Worm (Caenorhabditis elegans) whole organism, L2 larva: Measurements from ENCODE around the gene F10D7.3.

Source experiments
- R02D3.7 ChIP-seq: fragments of 150-350 bp; optimal IDR thresholded peaks from 2 replicates; lab custom pipeline; 2014; ENCODE audit warnings: missing biosample characterization, missing genetic modification characterization
- Y55F3AM.14 ChIP-seq: fragments of 200-800 bp; sonication (Bioruptor generic); optimal IDR thresholded peaks from 2 replicates; lab custom pipeline; 2018; ENCODE audit warnings: mild to moderate bottlenecking, missing genetic modification characterization, missing compliant biosample characterization
- ZK546.5 ChIP-seq: sonication (generic microtip); optimal IDR thresholded peaks from 2 replicates; lab custom pipeline; 2017; ENCODE audit warnings: missing biosample characterization, missing genetic modification characterization
- aly-2 ChIP-seq: fragments of 150-350 bp; optimal IDR thresholded peaks from 2 replicates; lab custom pipeline; 2014; ENCODE audit warnings: missing biosample characterization, missing genetic modification characterization
- ama-1 ChIP-seq: fragments of 150-350 bp; optimal IDR thresholded peaks from 2 replicates; lab custom pipeline; 2018; ENCODE audit warnings: inconsistent platforms
- blmp-1 ChIP-seq: sonication (generic microtip); optimal IDR thresholded peaks from 2 replicates; lab custom pipeline; 2017; ENCODE audit warnings: missing genetic modification characterization, mild to moderate bottlenecking, missing compliant biosample characterization, antibody characterized with exemption, moderate library complexity; ENCODE audit not compliant: insufficient read depth
- ceh-16 ChIP-seq: fragments of 150-350 bp; optimal IDR thresholded peaks from 2 replicates; lab custom pipeline; 2014; ENCODE audit warnings: missing biosample characterization, missing genetic modification characterization
- ceh-82 ChIP-seq: fragments of 150-350 bp; optimal IDR thresholded peaks from 2 replicates; lab custom pipeline; 2014; ENCODE audit warnings: missing biosample characterization, missing genetic modification characterization
- crh-2 ChIP-seq: sonication (generic microtip); optimal IDR thresholded peaks from 2 replicates; lab custom pipeline; 2017; ENCODE audit warnings: missing biosample characterization, missing genetic modification characterization
- egl-27 ChIP-seq: sonication (generic microtip); optimal IDR thresholded peaks from 3 replicates; lab custom pipeline; 2017; ENCODE audit warnings: missing biosample characterization, missing genetic modification reagents, missing genetic modification characterization
- elt-3 ChIP-seq: sonication (generic microtip); optimal IDR thresholded peaks from 2 replicates; lab custom pipeline; 2017; ENCODE audit warnings: missing biosample characterization, missing genetic modification characterization
- fos-1 ChIP-seq: fragments of 150-350 bp; optimal IDR thresholded peaks from 2 replicates; lab custom pipeline; 2014; ENCODE audit warnings: missing biosample characterization, missing genetic modification characterization
- gmeb-1 ChIP-seq: fragments of 150-350 bp; optimal IDR thresholded peaks from 2 replicates; lab custom pipeline; 2014; ENCODE audit warnings: missing biosample characterization, missing genetic modification characterization
- lin-39 ChIP-seq: fragments of 150-350 bp; optimal IDR thresholded peaks from 2 replicates; lab custom pipeline; 2014; ENCODE audit warnings: missing biosample characterization, missing genetic modification reagents, missing genetic modification characterization
- lsy-2 ChIP-seq, 2 experiments: fragments of 150-350 bp in 1 of 2; sonication (generic microtip) in 1 of 2; optimal IDR thresholded peaks; 2 replicates each; lab custom pipeline; 2014 to 2017; ENCODE audit warnings: missing biosample characterization in 2 of 2, missing genetic modification characterization in 2 of 2
- mab-5 ChIP-seq: fragments of 150-350 bp; optimal IDR thresholded peaks from 2 replicates; lab custom pipeline; 2014; ENCODE audit warnings: missing biosample characterization, missing genetic modification characterization
- mdl-1 ChIP-seq, 2 experiments: fragments of 150-350 bp in 1 of 2; sonication (generic microtip) in 1 of 2; optimal IDR thresholded peaks; 2 replicates each; lab custom pipeline; 2017; ENCODE audit warnings: missing biosample characterization in 2 of 2, missing genetic modification characterization in 2 of 2
- nhr-10 ChIP-seq: sonication (generic microtip); optimal IDR thresholded peaks from 2 replicates; lab custom pipeline; 2017; ENCODE audit warnings: missing biosample characterization, missing genetic modification characterization
- nhr-11 ChIP-seq: fragments of 150-350 bp; optimal IDR thresholded peaks from 2 replicates; lab custom pipeline; 2014; ENCODE audit warnings: missing biosample characterization, missing genetic modification characterization
- nhr-129 ChIP-seq: fragments of 150-350 bp; optimal IDR thresholded peaks from 2 replicates; lab custom pipeline; 2014; ENCODE audit warnings: missing biosample characterization, missing genetic modification characterization
- nhr-21 ChIP-seq: fragments of 150-350 bp; optimal IDR thresholded peaks from 2 replicates; lab custom pipeline; 2014; ENCODE audit warnings: missing biosample characterization, missing genetic modification characterization
- nhr-237 ChIP-seq: fragments of 150-350 bp; optimal IDR thresholded peaks from 2 replicates; lab custom pipeline; 2014; ENCODE audit warnings: missing biosample characterization, missing genetic modification characterization
- nhr-25 ChIP-seq: fragments of 150-350 bp; sonication (generic microtip); optimal IDR thresholded peaks from 3 replicates; lab custom pipeline; 2014; ENCODE audit warnings: missing biosample characterization, missing genetic modification characterization
- nhr-6 ChIP-seq: fragments of 150-350 bp; optimal IDR thresholded peaks from 2 replicates; lab custom pipeline; 2014; ENCODE audit warnings: missing biosample characterization, missing genetic modification characterization
- nhr-77 ChIP-seq: fragments of 150-350 bp; optimal IDR thresholded peaks from 2 replicates; lab custom pipeline; 2014; ENCODE audit warnings: missing biosample characterization, missing genetic modification characterization
- sem-4 ChIP-seq: fragments of 150-350 bp; optimal IDR thresholded peaks from 2 replicates; lab custom pipeline; 2014; ENCODE audit warnings: missing biosample characterization, missing genetic modification reagents, missing genetic modification characterization
- sma-3 ChIP-seq: sonication (generic microtip); optimal IDR thresholded peaks from 2 replicates; lab custom pipeline; 2016; ENCODE audit warnings: missing genetic modification reagents, missing genetic modification characterization, missing compliant biosample characterization
- sma-9 ChIP-seq, 2 experiments: fragments of 150-350 bp in 1 of 2; sonication (generic microtip) in 1 of 2; optimal IDR thresholded peaks; 2 replicates each; lab custom pipeline; 2014 to 2016; ENCODE audit warnings: missing genetic modification characterization in 2 of 2, mild to moderate bottlenecking in 1 of 2, missing biosample characterization in 1 of 2, missing compliant biosample characterization in 1 of 2, missing genetic modification reagents in 1 of 2, moderate library complexity in 1 of 2
- snpc-4 ChIP-seq: fragments of 150-350 bp; optimal IDR thresholded peaks from 2 replicates; lab custom pipeline; 2014; ENCODE audit warnings: missing biosample characterization, missing genetic modification characterization
- unc-55 ChIP-seq: fragments of 150-350 bp; sonication (generic microtip); optimal IDR thresholded peaks from 3 replicates; lab custom pipeline; 2014; ENCODE audit warnings: missing biosample characterization, missing genetic modification reagents, missing genetic modification characterization
- ztf-1 ChIP-seq: fragments of 200-800 bp; sonication (Bioruptor generic); conservative IDR thresholded peaks from 2 replicates; pipeline ENCODE4 v1.3.6; 2022; ENCODE audit warnings: missing genetic modification characterization, missing compliant biosample characterization
- ztf-11 ChIP-seq: sonication (generic microtip); optimal IDR thresholded peaks from 2 replicates; lab custom pipeline; 2017; ENCODE audit warnings: missing biosample characterization, missing genetic modification characterization
- ztf-4 ChIP-seq: fragments of 150-350 bp; optimal IDR thresholded peaks from 2 replicates; lab custom pipeline; 2014; ENCODE audit warnings: missing biosample characterization, missing genetic modification characterization

Gene F10D7.3

ce11 chrX:17420585-17421459 is 46.4 kb upstream of the F10D7.3 start:
- peak in 1 of 2 experiments; percentile 1 for TF ChIP-seq lsy-2 (tag; optimal IDR thresholded peaks at IDR 0.05; lab: Kevin White, UChicago)
- no peak for TF ChIP-seq R02D3.7 (tag; lab: Kevin White, UChicago)
- TF ChIP-seq blmp-1 (tag; lab: Kevin White, UChicago), result peak; percentile 46
- TF ChIP-seq Y55F3AM.14 (GFP tag; lab: Kevin White, UChicago), result peak; percentile 27
- TF ChIP-seq ztf-1 (GFP tag; lab: Robert Waterston, UW), result no peak
- no peak for TF ChIP-seq nhr-25 (tag; lab: Kevin White, UChicago)
- peak; percentile 97 for TF ChIP-seq ama-1
- peak; percentile 14 for TF ChIP-seq nhr-6
- TF ChIP-seq unc-55 (GFP tag; lab: Kevin White, UChicago), result no peak
- no peak for TF ChIP-seq egl-27 (tag; lab: Kevin White, UChicago)
- peak; percentile 84 for TF ChIP-seq nhr-21 (tag; lab: Kevin White, UChicago)
- no peak for TF ChIP-seq snpc-4 (tag; lab: Kevin White, UChicago)
- peak; percentile 54 for TF ChIP-seq sma-9 (GFP tag; optimal IDR thresholded peaks at IDR 0.05; lab: Kevin White, UChicago)
- no peak for TF ChIP-seq sma-9 (tag; optimal IDR thresholded peaks at IDR 0.05; lab: Kevin White, UChicago)

ce11 chrX:17419813-17420584 is 45.6 kb upstream of the F10D7.3 start:
- TF ChIP-seq nhr-21 (tag; lab: Kevin White, UChicago) (peak; percentile 95), nhr-237 (tag; lab: Kevin White, UChicago) (no peak), fos-1 (tag; lab: Kevin White, UChicago) (no peak), snpc-4 (tag; lab: Kevin White, UChicago) (peak; percentile 9), aly-2 (tag; lab: Kevin White, UChicago) (no peak), sma-9 (GFP tag; optimal IDR thresholded peaks at IDR 0.05; lab: Kevin White, UChicago) (peak; percentile 69), sma-9 (tag; optimal IDR thresholded peaks at IDR 0.05; lab: Kevin White, UChicago) (no peak), ztf-4 (tag; lab: Kevin White, UChicago) (peak; percentile 98), nhr-6 (peak; percentile 13), ceh-82 (peak; percentile 25), Y55F3AM.14 (GFP tag; lab: Kevin White, UChicago) (peak; percentile 68), nhr-77 (tag; lab: Kevin White, UChicago) (no peak), nhr-129 (tag; lab: Kevin White, UChicago) (peak; percentile 39), sem-4 (no peak), nhr-10 (no peak), gmeb-1 (tag; lab: Kevin White, UChicago) (peak; percentile 37), lin-39 (tag; lab: Kevin White, UChicago) (no peak), crh-2 (tag; lab: Kevin White, UChicago) (peak; percentile 60), ama-1 (peak; percentile 97), lsy-2 (tag; optimal IDR thresholded peaks at IDR 0.05; lab: Kevin White, UChicago) (peak in 1 of 2 experiments; percentile 22), blmp-1 (tag; lab: Kevin White, UChicago) (peak; percentile 44), nhr-11 (no peak), mdl-1 (tag; optimal IDR thresholded peaks at IDR 0.05; lab: Kevin White, UChicago) (no peak), sma-3 (GFP tag; lab: Kevin White, UChicago) (peak; percentile 84), ZK546.5 (tag; lab: Kevin White, UChicago) (no peak), nhr-25 (tag; lab: Kevin White, UChicago) (peak; percentile 64)
- TF ChIP-seq, all 48 proteins: peak for 15

- TF ChIP-seq nhr-21 (tag; lab: Kevin White, UChicago) (peak; percentile 56), sma-9 (GFP tag; optimal IDR thresholded peaks at IDR 0.05; lab: Kevin White, UChicago) (peak; percentile 64), sma-9 (tag; optimal IDR thresholded peaks at IDR 0.05; lab: Kevin White, UChicago) (no peak), ZK546.5 (tag; lab: Kevin White, UChicago) (no peak)
Measured at ce11 chrX:17417505-17418004, 43.1 kb upstream of the F10D7.3 start.

- no peak for TF ChIP-seq sma-3 (GFP tag; lab: Kevin White, UChicago)
- TF ChIP-seq sem-4, result no peak
- no peak for TF ChIP-seq ceh-16 (tag; lab: Kevin White, UChicago)
- no peak for TF ChIP-seq elt-3
- TF ChIP-seq R02D3.7 (tag; lab: Kevin White, UChicago), result no peak
- TF ChIP-seq ztf-11 (tag; lab: Kevin White, UChicago), result no peak
- no peak for TF ChIP-seq nhr-11
- TF ChIP-seq ztf-4 (tag; lab: Kevin White, UChicago), result no peak
- TF ChIP-seq blmp-1 (tag; lab: Kevin White, UChicago), result no peak
- no peak for TF ChIP-seq mdl-1 (tag; optimal IDR thresholded peaks at IDR 0.05; lab: Kevin White, UChicago)
- no peak for TF ChIP-seq nhr-21 (tag; lab: Kevin White, UChicago)
- no peak for TF ChIP-seq nhr-25 (tag; lab: Kevin White, UChicago)
- TF ChIP-seq mab-5 (tag; lab: Kevin White, UChicago), result no peak
Measured at ce11 chrX:17413868-17414267, 39.4 kb upstream of the F10D7.3 start, which contains the start of gene crb-1. Gene crb-1 (minus strand): TSS chrX:17414014.
